Worm (Caenorhabditis elegans) whole organism, midembryonic: ENCODE data around the gene gpcp-1.

ENCODE experiments used
- flt-1 ChIP-seq: fragments of 200-800 bp; sonication (Bioruptor generic); IDR thresholded peaks from 2 replicates; pipeline ENCODE4 v1.3.6; 2022; ENCODE audit warnings: missing genetic modification characterization, missing compliant biosample characterization
- ref-1 ChIP-seq: fragments of 200-800 bp; sonication (Bioruptor generic); conservative IDR thresholded peaks from 2 replicates; pipeline ENCODE4 v1.3.6; 2022; ENCODE audit warnings: missing genetic modification reagents, missing genetic modification characterization, missing compliant biosample characterization
- tab-1 ChIP-seq: fragments of 200-800 bp; sonication (Bioruptor generic); IDR thresholded peaks from 2 replicates; pipeline ENCODE4 v1.3.6; 2022; ENCODE audit warnings: missing genetic modification characterization, missing compliant biosample characterization
- ztf-29 ChIP-seq: fragments of 200-800 bp; sonication (Bioruptor generic); IDR thresholded peaks from 2 replicates; pipeline ENCODE4 v1.3.6; 2022; ENCODE audit warnings: missing genetic modification reagents, missing genetic modification characterization, missing compliant biosample characterization

ce11 chrX:3059299-3059698 lies 51.1 kb downstream of the gpcp-1 start, which contains the start of gene rsef-1:
- TF ChIP-seq flt-1 (GFP tag; lab: Robert Waterston, UW) (no peak), ztf-29 (no peak), ref-1 (no peak), tab-1 (GFP tag; lab: Robert Waterston, UW) (no peak)
